Worm (Caenorhabditis elegans) whole organism, midembryonic: ENCODE measurements around the gene epg-6.

ENCODE experiments used
- T22C8.4 ChIP-seq: fragments of 200-800 bp; sonication (Bioruptor generic); IDR thresholded peaks from 2 replicates; pipeline ENCODE4 v1.3.6; 2022; ENCODE audit warnings: missing genetic modification characterization, missing compliant biosample characterization
- cog-1 ChIP-seq: sonication (generic microtip); optimal IDR thresholded peaks from 2 replicates; lab custom pipeline; 2016; ENCODE audit warnings: missing genetic modification characterization, missing compliant biosample characterization
- flt-1 ChIP-seq: fragments of 200-800 bp; sonication (Bioruptor generic); IDR thresholded peaks from 2 replicates; pipeline ENCODE4 v1.3.6; 2022; ENCODE audit warnings: missing genetic modification characterization, missing compliant biosample characterization
- klf-2 ChIP-seq: fragments of 200-800 bp; sonication (Bioruptor generic); conservative IDR thresholded peaks from 2 replicates; pipeline ENCODE4 v1.3.6; 2022; ENCODE audit warnings: missing genetic modification reagents, missing genetic modification characterization, missing compliant biosample characterization
- med-1 ChIP-seq: sonication (generic microtip); optimal IDR thresholded peaks from 2 replicates; lab custom pipeline; 2017; ENCODE audit warnings: missing genetic modification characterization, mild to moderate bottlenecking, missing compliant biosample characterization, antibody characterized with exemption, missing genetic modification reagents; ENCODE audit not compliant: insufficient read depth
- ref-1 ChIP-seq: fragments of 200-800 bp; sonication (Bioruptor generic); conservative IDR thresholded peaks from 2 replicates; pipeline ENCODE4 v1.3.6; 2022; ENCODE audit warnings: missing genetic modification reagents, missing genetic modification characterization, missing compliant biosample characterization
- tab-1 ChIP-seq: fragments of 200-800 bp; sonication (Bioruptor generic); IDR thresholded peaks from 2 replicates; pipeline ENCODE4 v1.3.6; 2022; ENCODE audit warnings: missing genetic modification characterization, missing compliant biosample characterization
- ztf-23 ChIP-seq: fragments of 200-800 bp; sonication (Bioruptor generic); IDR thresholded peaks from 2 replicates; pipeline ENCODE4 v1.3.6; 2022; ENCODE audit warnings: missing genetic modification reagents, missing genetic modification characterization, missing compliant biosample characterization
- ztf-29 ChIP-seq: fragments of 200-800 bp; sonication (Bioruptor generic); IDR thresholded peaks from 2 replicates; pipeline ENCODE4 v1.3.6; 2022; ENCODE audit warnings: missing genetic modification reagents, missing genetic modification characterization, missing compliant biosample characterization

Gene epg-6

ce11 chrIII:10552929-10553328 is 47.1 kb downstream of the epg-6 start, which contains the start of gene T21C12.8:
Gene T21C12.8, minus strand, starts transcription at chrIII:10553029.
- TF ChIP-seq flt-1 (GFP tag; lab: Robert Waterston, UW) (no peak), klf-2 (GFP tag; lab: Robert Waterston, UW) (no peak), ztf-29 (GFP tag; lab: Robert Waterston, UW) (no peak), T22C8.4 (no peak), ztf-23 (GFP tag; lab: Robert Waterston, UW) (no peak), cog-1 (no peak), ref-1 (GFP tag; lab: Robert Waterston, UW) (no peak), tab-1 (GFP tag; lab: Robert Waterston, UW) (no peak), med-1 (no peak)
